Fruit fly (Drosophila melanogaster) whole organism, embryonic: ENCODE measurements around the gene CG43799.
A peak's percentile ranks its signal among the peaks of the same experiment; 100 is the strongest.

ENCODE experiments used
- Atf-2 ChIP-seq: fragments of 200-800 bp; sonication (Bioruptor generic); optimal IDR thresholded peaks from 2 replicates; lab custom pipeline; 2016; ENCODE audit warnings: missing biosample characterization, missing genetic modification characterization
- BEAF-32 ChIP-seq: fragments of 200-800 bp; sonication (Bioruptor generic); optimal IDR thresholded peaks from 3 replicates; lab custom pipeline; 2017; ENCODE audit warnings: missing biosample characterization, missing genetic modification characterization, mild to moderate bottlenecking, moderate library complexity, missing genetic modification reagents
- C15 ChIP-seq: fragments of 200-800 bp; sonication (Bioruptor generic); IDR thresholded peaks from 3 replicates; pipeline ENCODE4 v1.3.6; 2022; ENCODE audit warnings: missing biosample characterization, missing genetic modification characterization
- CG10147 ChIP-seq: fragments of 200-800 bp; sonication (Bioruptor generic); optimal IDR thresholded peaks from 2 replicates; lab custom pipeline; 2019; ENCODE audit warnings: missing biosample characterization, mild to moderate bottlenecking, missing genetic modification characterization, moderate library complexity
- CG10366 ChIP-seq: fragments of 200-800 bp; sonication (Bioruptor generic); IDR thresholded peaks from 2 replicates; pipeline ENCODE4 v1.3.6; 2022; ENCODE audit warnings: missing biosample characterization, missing genetic modification characterization
- CG10654 ChIP-seq: fragments of 200-800 bp; sonication (Bioruptor generic); optimal IDR thresholded peaks from 2 replicates; lab custom pipeline; 2016; ENCODE audit warnings: missing biosample characterization, missing genetic modification characterization
- CG11093 ChIP-seq: fragments of 200-800 bp; sonication (Bioruptor generic); IDR thresholded peaks from 3 replicates; pipeline ENCODE4 v1.3.6; 2022; ENCODE audit warnings: missing biosample characterization, missing genetic modification characterization
- CG11696 ChIP-seq: fragments of 200-800 bp; sonication (Bioruptor generic); IDR thresholded peaks from 2 replicates; pipeline ENCODE4 v1.3.6; 2022; ENCODE audit warnings: missing biosample characterization, missing genetic modification characterization
- CG12071 ChIP-seq: fragments of 200-800 bp; sonication (Bioruptor generic); optimal IDR thresholded peaks from 3 replicates; lab custom pipeline; 2018; ENCODE audit warnings: missing biosample characterization, mild to moderate bottlenecking, missing genetic modification characterization
- CG1233 ChIP-seq: fragments of 200-800 bp; sonication (Bioruptor generic); optimal IDR thresholded peaks from 4 replicates; lab custom pipeline; 2018; ENCODE audit warnings: missing biosample characterization, mild to moderate bottlenecking, missing genetic modification characterization
- CG13424 ChIP-seq: fragments of 200-800 bp; sonication (Bioruptor generic); optimal IDR thresholded peaks from 2 replicates; lab custom pipeline; 2019; ENCODE audit warnings: missing biosample characterization, mild to moderate bottlenecking, missing genetic modification characterization, moderate library complexity
- CG1647 ChIP-seq: fragments of 200-800 bp; sonication (Bioruptor generic); optimal IDR thresholded peaks from 3 replicates; lab custom pipeline; 2016; ENCODE audit warnings: missing biosample characterization, missing genetic modification characterization
- CG2120 ChIP-seq: fragments of 200-800 bp; sonication (Bioruptor generic); optimal IDR thresholded peaks from 3 replicates; lab custom pipeline; 2016; ENCODE audit warnings: missing biosample characterization, missing genetic modification characterization
- CG2678 ChIP-seq: fragments of 200-800 bp; sonication (Bioruptor generic); optimal IDR thresholded peaks from 3 replicates; lab custom pipeline; 2019; ENCODE audit warnings: missing biosample characterization, mild to moderate bottlenecking, missing genetic modification characterization, moderate library complexity
- CG30403 ChIP-seq: fragments of 200-800 bp; sonication (Bioruptor generic); optimal IDR thresholded peaks from 3 replicates; lab custom pipeline; 2016; ENCODE audit warnings: missing biosample characterization, missing genetic modification characterization
- CG31224 ChIP-seq: fragments of 200-800 bp; sonication (Bioruptor generic); IDR thresholded peaks from 2 replicates; pipeline ENCODE4 v1.3.6; 2022; ENCODE audit warnings: missing biosample characterization, missing genetic modification characterization
- CG34376 ChIP-seq: fragments of 200-800 bp; sonication (Bioruptor generic); optimal IDR thresholded peaks from 2 replicates; lab custom pipeline; 2018; ENCODE audit warnings: missing biosample characterization, mild to moderate bottlenecking, missing genetic modification characterization
- CG4360 ChIP-seq: fragments of 200-800 bp; sonication (Bioruptor generic); IDR thresholded peaks from 2 replicates; pipeline ENCODE4 v1.3.6; 2022; ENCODE audit warnings: missing biosample characterization, missing genetic modification characterization
- CG4730 ChIP-seq: fragments of 200-800 bp; sonication (Bioruptor generic); IDR thresholded peaks from 2 replicates; pipeline ENCODE4 v1.3.6; 2022; ENCODE audit warnings: missing biosample characterization, missing genetic modification characterization
- CG6175 ChIP-seq: fragments of 200-800 bp; sonication (Bioruptor generic); IDR thresholded peaks from 3 replicates; pipeline ENCODE4 v1.3.6; 2022; ENCODE audit warnings: missing biosample characterization, missing genetic modification characterization
- CG6272 ChIP-seq: fragments of 200-800 bp; sonication (Bioruptor generic); IDR thresholded peaks from 2 replicates; pipeline ENCODE4 v1.3.6; 2022; ENCODE audit warnings: missing biosample characterization, missing genetic modification characterization
- CG6813 ChIP-seq: fragments of 200-800 bp; sonication (Bioruptor generic); optimal IDR thresholded peaks from 2 replicates; lab custom pipeline; 2017; ENCODE audit warnings: missing biosample characterization, missing genetic modification characterization, mild to moderate bottlenecking, moderate library complexity, missing genetic modification reagents
- CG7963 ChIP-seq: fragments of 200-800 bp; sonication (Bioruptor generic); IDR thresholded peaks from 3 replicates; pipeline ENCODE4 v1.3.6; 2022; ENCODE audit warnings: missing biosample characterization, missing genetic modification characterization; ENCODE audit not compliant: partially characterized antibody
- CG8281 ChIP-seq: fragments of 200-800 bp; sonication (Bioruptor generic); optimal IDR thresholded peaks from 2 replicates; lab custom pipeline; 2018; ENCODE audit warnings: missing biosample characterization, mild to moderate bottlenecking, missing genetic modification characterization, moderate library complexity
- CG9876 ChIP-seq: fragments of 200-800 bp; sonication (Bioruptor generic); optimal IDR thresholded peaks from 2 replicates; lab custom pipeline; 2016; ENCODE audit warnings: missing biosample characterization, missing genetic modification characterization
- Dek ChIP-seq: fragments of 200-800 bp; sonication (Bioruptor generic); optimal IDR thresholded peaks from 3 replicates; lab custom pipeline; 2019; ENCODE audit warnings: missing biosample characterization, mild to moderate bottlenecking, missing genetic modification characterization, moderate library complexity
- Dip2 ChIP-seq: fragments of 200-800 bp; sonication (Bioruptor generic); IDR thresholded peaks from 2 replicates; pipeline ENCODE4 v1.3.6; 2022; ENCODE audit warnings: missing biosample characterization, missing genetic modification characterization
- H2.0 ChIP-seq: fragments of 200-800 bp; sonication (Bioruptor generic); IDR thresholded peaks from 2 replicates; pipeline ENCODE4 v1.3.6; 2022; ENCODE audit warnings: missing biosample characterization, missing genetic modification characterization
- Hand ChIP-seq: fragments of 200-800 bp; sonication (Bioruptor generic); optimal IDR thresholded peaks from 2 replicates; lab custom pipeline; 2017; ENCODE audit warnings: mild to moderate bottlenecking, missing biosample characterization, missing genetic modification reagents, missing genetic modification characterization
- Hr78 ChIP-seq, 2 experiments: fragments of 200-800 bp in 1 of 2; fragments of >200 bp in 1 of 2; sonication (Bioruptor generic) in 1 of 2; optimal IDR thresholded peaks; 2 replicates each; lab custom pipeline; 2017 to 2019; ENCODE audit warnings: missing biosample characterization in 2 of 2, missing genetic modification characterization in 2 of 2, mild to moderate bottlenecking in 1 of 2, moderate library complexity in 1 of 2
- Med ChIP-seq: fragments of 200-800 bp; sonication (Bioruptor generic); peaks from one replicate; lab custom pipeline; 2016; ENCODE audit warnings: missing biosample characterization, missing genetic modification characterization, mild to moderate bottlenecking, inconsistent platforms, moderate library complexity
- Ptx1 ChIP-seq: fragments of 200-800 bp; sonication (Bioruptor generic); IDR thresholded peaks from 2 replicates; pipeline ENCODE4 v1.3.6; 2022; ENCODE audit warnings: missing biosample characterization, missing genetic modification characterization
- TFAM ChIP-seq: fragments of 200-800 bp; sonication (Bioruptor generic); optimal IDR thresholded peaks from 2 replicates; lab custom pipeline; 2017; ENCODE audit warnings: missing biosample characterization, missing genetic modification characterization, inconsistent platforms
- Xbp1 ChIP-seq: fragments of 200-800 bp; sonication (Bioruptor generic); optimal IDR thresholded peaks from 3 replicates; lab custom pipeline; 2016; ENCODE audit warnings: missing biosample characterization, mild to moderate bottlenecking, missing genetic modification characterization
- Xrp1 ChIP-seq: fragments of 200-800 bp; sonication (Bioruptor generic); IDR thresholded peaks from 2 replicates; pipeline ENCODE4 v1.3.6; 2022; ENCODE audit warnings: missing biosample characterization, missing genetic modification characterization
- YL-1 ChIP-seq: fragments of 200-800 bp; sonication (Bioruptor generic); optimal IDR thresholded peaks from 3 replicates; lab custom pipeline; 2017; ENCODE audit warnings: missing biosample characterization, mild to moderate bottlenecking, missing genetic modification characterization
- bbx ChIP-seq: fragments of 200-800 bp; sonication (Bioruptor generic); IDR thresholded peaks from 2 replicates; pipeline ENCODE4 v1.3.6; 2022; ENCODE audit warnings: missing biosample characterization, missing genetic modification characterization; ENCODE audit not compliant: partially characterized antibody
- bowl ChIP-seq: fragments of 200-800 bp; sonication (Bioruptor generic); IDR thresholded peaks from 2 replicates; pipeline ENCODE4 v1.3.6; 2022; ENCODE audit warnings: missing biosample characterization, missing genetic modification characterization
- dmrt99B ChIP-seq: fragments of 200-800 bp; sonication (Bioruptor generic); optimal IDR thresholded peaks from 2 replicates; lab custom pipeline; 2018; ENCODE audit warnings: missing biosample characterization, mild to moderate bottlenecking, missing genetic modification characterization, moderate library complexity
- fd96Cb ChIP-seq: fragments of 200-800 bp; sonication (Bioruptor generic); optimal IDR thresholded peaks from 2 replicates; lab custom pipeline; 2018; ENCODE audit warnings: missing biosample characterization, mild to moderate bottlenecking, missing genetic modification characterization, moderate library complexity
- grau ChIP-seq: fragments of 200-800 bp; optimal IDR thresholded peaks from 3 replicates; lab custom pipeline; 2019; ENCODE audit warnings: missing biosample characterization, mild to moderate bottlenecking, missing genetic modification characterization, moderate library complexity
- ham ChIP-seq: fragments of 200-800 bp; sonication (Bioruptor generic); IDR thresholded peaks from 2 replicates; pipeline ENCODE4 v1.3.6; 2022; ENCODE audit warnings: missing biosample characterization, missing genetic modification characterization
- klu ChIP-seq: fragments of 200-800 bp; sonication (Bioruptor generic); IDR thresholded peaks from 2 replicates; pipeline ENCODE4 v1.3.6; 2022; ENCODE audit warnings: missing biosample characterization, missing genetic modification characterization
- mld ChIP-seq: fragments of 200-800 bp; sonication (Bioruptor generic); IDR thresholded peaks from 3 replicates; pipeline ENCODE4 v1.3.6; 2022; ENCODE audit warnings: missing biosample characterization, missing genetic modification characterization; ENCODE audit not compliant: partially characterized antibody
- nom ChIP-seq: fragments of 200-800 bp; sonication (Bioruptor generic); optimal IDR thresholded peaks from 2 replicates; lab custom pipeline; 2017; ENCODE audit warnings: missing biosample characterization, missing genetic modification characterization, mild to moderate bottlenecking, moderate library complexity, missing genetic modification reagents
- onecut ChIP-seq: fragments of 200-800 bp; sonication (Bioruptor generic); IDR thresholded peaks from 2 replicates; pipeline ENCODE4 v1.3.6; 2022; ENCODE audit warnings: missing biosample characterization, missing genetic modification characterization
- pnt ChIP-seq: fragments of 200-800 bp; sonication (Bioruptor generic); optimal IDR thresholded peaks from 3 replicates; lab custom pipeline; 2016; ENCODE audit warnings: missing biosample characterization, missing genetic modification characterization
- pum ChIP-seq: fragments of 200-800 bp; sonication (Bioruptor generic); optimal IDR thresholded peaks from 2 replicates; lab custom pipeline; 2016; ENCODE audit warnings: missing biosample characterization, missing genetic modification characterization
- sc ChIP-seq, 3 experiments: fragments of >200 bp in 2 of 3; fragments of 200-800 bp in 1 of 3; sonication (Bioruptor generic) in 1 of 3; optimal IDR thresholded peaks; 2 replicates in 2 of 3; 3 replicates in 1 of 3; lab custom pipeline; 2017; ENCODE audit warnings: mild to moderate bottlenecking in 1 of 3, missing biosample characterization in 1 of 3, missing genetic modification characterization in 1 of 3, missing genetic modification reagents in 1 of 3
- slou ChIP-seq: fragments of 200-800 bp; sonication (Bioruptor generic); optimal IDR thresholded peaks from 3 replicates; lab custom pipeline; 2016; ENCODE audit warnings: missing biosample characterization, missing genetic modification characterization

Gene CG43799

DNA sequence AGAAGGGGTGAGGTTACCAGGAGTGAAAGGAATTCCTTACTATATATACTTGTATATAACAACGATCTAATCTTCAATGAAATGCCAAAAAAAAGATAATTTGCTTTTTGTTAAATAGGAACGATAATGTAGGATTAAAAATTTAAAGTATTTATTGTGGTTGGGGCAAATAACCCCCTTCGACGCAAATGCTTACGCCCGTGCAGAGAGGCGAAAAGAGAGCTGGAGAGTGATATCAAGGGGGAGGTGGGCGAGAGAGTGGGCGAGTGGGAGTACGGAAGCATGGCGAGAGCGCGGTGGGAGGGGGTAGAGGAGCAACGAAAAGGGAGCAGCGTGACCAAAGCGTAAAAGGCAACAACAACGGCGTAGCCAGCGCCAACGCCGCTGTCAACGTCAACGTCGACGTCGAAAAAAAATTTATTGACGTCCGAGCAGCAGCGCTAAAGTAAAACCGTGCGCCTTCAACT is 39.0 kb upstream of the CG43799 start (continued):
- TF ChIP-seq YL-1 (GFP tag; lab: Kevin White, UChicago) (peak; percentile 95), CG2678 (tag; lab: Kevin White, UChicago) (peak; percentile 99), Ptx1 (GFP tag; lab: Robert Waterston, UW) (peak; percentile 99), Hr78 (GFP tag; optimal IDR thresholded peaks at IDR 0.05; lab: Kevin White, UChicago) (peak in 1 of 2 experiments; percentile 96), CG30403 (GFP tag; lab: Kevin White, UChicago) (peak; percentile 99), CG6813 (GFP tag; lab: Kevin White, UChicago) (peak; percentile 96), CG6272 (peak; percentile 98), grau (peak; percentile 97), CG31224 (peak; percentile 94), Xrp1 (GFP tag; lab: Robert Waterston, UW) (peak; percentile 99), CG10654 (GFP tag; lab: Kevin White, UChicago) (peak; percentile 97), CG10366 (GFP tag; lab: Robert Waterston, UW) (peak; percentile 98), CG4730 (GFP tag; lab: Robert Waterston, UW) (peak; percentile 98), CG13424 (tag; lab: Kevin White, UChicago) (peak; percentile 99), pum (GFP tag; lab: Kevin White, UChicago) (peak; percentile 96), Xbp1 (GFP tag; lab: Kevin White, UChicago) (peak; percentile 99), H2.0 (GFP tag; lab: Robert Waterston, UW) (peak; percentile 97), CG4360 (GFP tag; lab: Robert Waterston, UW) (peak; percentile 81), CG34376 (GFP tag; lab: Kevin White, UChicago) (peak; percentile 98), bbx (GFP tag; lab: Robert Waterston, UW) (no peak; the same call in 1 of the 2 replicates), CG9876 (GFP tag; lab: Kevin White, UChicago) (peak; percentile 88), fd96Cb (tag; lab: Kevin White, UChicago) (peak; percentile 98), CG7963 (GFP tag; lab: Robert Waterston, UW) (no peak), dmrt99B (peak; percentile 99), sc (optimal IDR thresholded peaks at IDR 0.05; lab: Kevin White, UChicago) (no peak), sc (GFP tag; optimal IDR thresholded peaks at IDR 0.05; lab: Kevin White, UChicago) (peak; percentile 98), ham (GFP tag; lab: Robert Waterston, UW) (peak; percentile 90), CG10147 (GFP tag; lab: Kevin White, UChicago) (peak; percentile 97), CG6175 (GFP tag; lab: Robert Waterston, UW) (peak; percentile 94), C15 (GFP tag; lab: Robert Waterston, UW) (peak; percentile 91)

DNA sequence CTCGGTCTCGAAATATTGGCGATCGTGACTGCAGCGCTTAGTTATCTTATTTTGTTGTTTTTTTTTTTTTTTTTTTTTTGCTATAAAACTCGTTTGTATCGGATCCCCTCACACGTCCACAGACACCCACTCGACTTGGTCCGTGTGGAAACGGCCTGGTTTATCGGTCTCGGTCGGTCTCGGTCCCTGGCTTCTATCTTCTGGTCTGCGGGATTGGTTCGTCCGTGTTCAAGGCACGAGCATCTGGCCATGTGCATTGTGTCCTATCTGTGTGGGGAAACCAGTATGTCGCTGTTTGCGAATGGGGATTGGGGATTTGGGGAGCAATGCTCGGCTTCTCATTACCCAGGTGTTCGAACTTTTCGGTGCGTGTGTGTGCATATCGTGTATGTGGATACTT is 37.9 kb upstream of the CG43799 start, which contains the start of gene CG4496:
Gene CG4496 (minus strand): TSS at position 337 of the 400 bp plus-strand sequence.
- TF ChIP-seq pnt (GFP tag; lab: Kevin White, UChicago): no peak
- no peak for TF ChIP-seq BEAF-32
- TF ChIP-seq Med (GFP tag; lab: Kevin White, UChicago): peak; percentile 24
- no peak for TF ChIP-seq Atf-2 (GFP tag; lab: Kevin White, UChicago)
- no peak for TF ChIP-seq onecut (GFP tag; lab: Robert Waterston, UW)
- no peak for TF ChIP-seq Dek (tag; lab: Kevin White, UChicago)
- TF ChIP-seq CG1647: no peak
- TF ChIP-seq Dip2 (GFP tag; lab: Robert Waterston, UW): no peak
- TF ChIP-seq klu (GFP tag; lab: Robert Waterston, UW): no peak
- no peak for TF ChIP-seq bowl (GFP tag; lab: Robert Waterston, UW)
- TF ChIP-seq CG11093 (GFP tag; lab: Robert Waterston, UW): no peak
- TF ChIP-seq CG11696 (GFP tag; lab: Robert Waterston, UW): no peak
- TF ChIP-seq mld (GFP tag; lab: Robert Waterston, UW): no peak
- no peak for TF ChIP-seq TFAM (GFP tag; lab: Kevin White, UChicago)
- TF ChIP-seq CG12071: no peak
- no peak for TF ChIP-seq slou (GFP tag; lab: Kevin White, UChicago)
- TF ChIP-seq CG8281 (tag; lab: Kevin White, UChicago): no peak
- TF ChIP-seq CG2120: no peak
- no peak for TF ChIP-seq Hand (GFP tag; lab: Kevin White, UChicago)
- peak; percentile 48 for TF ChIP-seq nom
- TF ChIP-seq CG1233 (GFP tag; lab: Kevin White, UChicago): no peak
